Fruit fly (Drosophila melanogaster) S2 (cell line): ENCODE results near the gene Act5C.

Source experiments
- CG8478 ChIP-seq: fragments of >200 bp; optimal IDR thresholded peaks from 2 replicates; lab custom pipeline; 2018
- CTCF ChIP-seq, 2 experiments: fragments of >200 bp; optimal IDR thresholded peaks; 2 replicates each; lab custom pipeline; 2018

DNA sequence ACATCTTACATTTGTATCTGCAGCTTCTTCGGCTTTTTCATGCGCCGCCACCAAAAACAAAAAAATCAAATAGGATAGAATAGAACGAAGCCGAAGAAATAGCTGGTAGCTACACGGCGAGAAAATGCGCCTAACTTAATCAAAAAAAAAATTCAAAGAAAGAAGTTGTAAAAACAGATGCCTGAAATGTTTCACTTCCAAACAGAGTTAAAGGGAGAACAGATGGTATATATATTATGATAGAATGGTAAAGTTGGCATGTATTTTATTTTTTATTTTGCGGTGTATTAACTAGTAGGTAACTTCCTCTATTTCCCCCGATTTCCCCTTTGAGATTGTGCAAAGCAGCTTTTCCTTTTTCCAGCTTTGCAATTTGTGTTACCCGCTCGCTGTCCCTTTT is 23.7 kb downstream of the Act5C start:
- TF ChIP-seq CTCF (optimal IDR thresholded peaks at IDR 0.05; lab: Kevin White, UChicago) (no peak), CG8478 (lab: Kevin White, UChicago) (no peak)
